Fruit fly (Drosophila melanogaster): ENCODE measurements around the gene CG14024.

CG14024 gene

dm6 chr2L:5320063-5320462 is 5.4 kb upstream of the CG14024 start:
- TF ChIP-seq CG32121 (GFP tag; IDR thresholded peaks at IDR 0.05) (no peak), CG9948 (tag; optimal IDR thresholded peaks at IDR 0.05) (no peak), fd96Ca (GFP tag; IDR thresholded peaks at IDR 0.05) (no peak), CG34367 (tag; optimal IDR thresholded peaks at IDR 0.05) (no peak), D1 (tag; optimal IDR thresholded peaks at IDR 0.05) (no peak), CG15710 (tag; optimal IDR thresholded peaks at IDR 0.05) (no peak), CG12605 (GFP tag; IDR thresholded peaks at IDR 0.05) (no peak), Snoo (tag; optimal IDR thresholded peaks at IDR 0.05) (no peak)

- no peak for TF ChIP-seq rn (GFP tag; IDR thresholded peaks at IDR 0.05)
- no peak for TF ChIP-seq CG12605 (GFP tag; IDR thresholded peaks at IDR 0.05)
- no peak for TF ChIP-seq D1 (tag; optimal IDR thresholded peaks at IDR 0.05)
- TF ChIP-seq CG32121 (GFP tag; IDR thresholded peaks at IDR 0.05), result no peak
- no peak for TF ChIP-seq CG34367 (tag; optimal IDR thresholded peaks at IDR 0.05)
- no peak for TF ChIP-seq EcR (GFP tag; optimal IDR thresholded peaks at IDR 0.05)
- no peak for TF ChIP-seq CG13204 (GFP tag; optimal IDR thresholded peaks at IDR 0.05)
- no peak for TF ChIP-seq Pif1B (GFP tag; optimal IDR thresholded peaks at IDR 0.05)
- TF ChIP-seq CG9948 (tag; optimal IDR thresholded peaks at IDR 0.05), result no peak
- no peak for TF ChIP-seq Snoo (tag; optimal IDR thresholded peaks at IDR 0.05)
- TF ChIP-seq CG10348 (GFP tag; IDR thresholded peaks at IDR 0.05), result no peak
- no peak for TF ChIP-seq CG15710 (tag; optimal IDR thresholded peaks at IDR 0.05)
- TF ChIP-seq CG17806 (tag; optimal IDR thresholded peaks at IDR 0.05), result no peak
- TF ChIP-seq gl (tag; optimal IDR thresholded peaks at IDR 0.05), result no peak
- no peak for TF ChIP-seq CG4496 (GFP tag; IDR thresholded peaks at IDR 0.05)
- TF ChIP-seq CG14655 (GFP tag; optimal IDR thresholded peaks at IDR 0.05), result no peak
These were observed 5.3 kb downstream of the CG14024 start for dm6 chr2L:5309369-5309768.

- TF ChIP-seq CG13204 (GFP tag; optimal IDR thresholded peaks at IDR 0.05) (peak; percentile 63), CG12605 (GFP tag; IDR thresholded peaks at IDR 0.05) (no peak), Pif1A (GFP tag; optimal IDR thresholded peaks at IDR 0.05) (no peak), CG4496 (GFP tag; IDR thresholded peaks at IDR 0.05) (peak; percentile 66), Pif1B (GFP tag; optimal IDR thresholded peaks at IDR 0.05) (no peak), rn (GFP tag; IDR thresholded peaks at IDR 0.05) (no peak), CG8159 (tag; optimal IDR thresholded peaks at IDR 0.05) (no peak), CG17806 (tag; optimal IDR thresholded peaks at IDR 0.05) (no peak), CG14655 (GFP tag; optimal IDR thresholded peaks at IDR 0.05) (no peak), CG8301 (tag; optimal IDR thresholded peaks at IDR 0.05) (peak; percentile 12), CG34367 (tag; optimal IDR thresholded peaks at IDR 0.05) (no peak), CG15710 (tag; optimal IDR thresholded peaks at IDR 0.05) (no peak), Snoo (tag; optimal IDR thresholded peaks at IDR 0.05) (peak; percentile 16), CG10348 (GFP tag; IDR thresholded peaks at IDR 0.05) (no peak), fd96Ca (GFP tag; IDR thresholded peaks at IDR 0.05) (peak; percentile 57; the same call in 2 of the 3 replicates), gl (tag; optimal IDR thresholded peaks at IDR 0.05) (no peak), CG9948 (tag; optimal IDR thresholded peaks at IDR 0.05) (no peak), Ets98B (GFP tag; IDR thresholded peaks at IDR 0.05) (0 out of 2 replicates have a peak, but pooled peaks have one; percentile 31), EcR (GFP tag; optimal IDR thresholded peaks at IDR 0.05) (peak; percentile 97), CG32121 (GFP tag; IDR thresholded peaks at IDR 0.05) (peak; percentile 68), D1 (tag; optimal IDR thresholded peaks at IDR 0.05) (no peak)
These were observed 8.2 kb downstream of the CG14024 start for dm6 chr2L:5306373-5306997.

dm6 chr2L:5305240-5305875 is 9.3 kb downstream of the CG14024 start:
- TF ChIP-seq Pif1A (GFP tag; optimal IDR thresholded peaks at IDR 0.05) (no peak), EcR (GFP tag; optimal IDR thresholded peaks at IDR 0.05) (peak; percentile 96), CG34367 (tag; optimal IDR thresholded peaks at IDR 0.05) (peak; percentile 4), Pif1B (GFP tag; optimal IDR thresholded peaks at IDR 0.05) (peak; percentile 15), fd96Ca (GFP tag; IDR thresholded peaks at IDR 0.05) (peak; percentile 40; the same call in 1 of the 3 replicates), CG12605 (GFP tag; IDR thresholded peaks at IDR 0.05) (peak; percentile 29; the same call in 1 of the 2 replicates), CG13204 (GFP tag; optimal IDR thresholded peaks at IDR 0.05) (peak; percentile 96), CG10348 (GFP tag; IDR thresholded peaks at IDR 0.05) (no peak), Ets98B (GFP tag; IDR thresholded peaks at IDR 0.05) (peak; percentile 8; the same call in 1 of the 2 replicates), Snoo (tag; optimal IDR thresholded peaks at IDR 0.05) (peak; percentile 35)

- TF ChIP-seq Pif1B (GFP tag; optimal IDR thresholded peaks at IDR 0.05) (no peak), EcR (GFP tag; optimal IDR thresholded peaks at IDR 0.05) (no peak), Ets98B (GFP tag; IDR thresholded peaks at IDR 0.05) (no peak), CG4496 (GFP tag; IDR thresholded peaks at IDR 0.05) (no peak), CG13204 (GFP tag; optimal IDR thresholded peaks at IDR 0.05) (no peak)
These were observed 10.3 kb downstream of the CG14024 start for dm6 chr2L:5304367-5304766.

Measured in whole organism, pupa.